Fruit fly (Drosophila melanogaster) whole organism, embryonic: ENCODE measurements around the gene dyl.

Experiments
- Atf-2 ChIP-seq: fragments of 200-800 bp; sonication (Bioruptor generic); optimal IDR thresholded peaks from 2 replicates; lab custom pipeline; 2016; ENCODE audit warnings: missing biosample characterization, missing genetic modification characterization
- CG15479 ChIP-seq: fragments of 200-800 bp; sonication (Bioruptor generic); optimal IDR thresholded peaks from 3 replicates; lab custom pipeline; 2019; ENCODE audit warnings: missing biosample characterization, mild to moderate bottlenecking, missing genetic modification characterization, moderate library complexity
- CG17385 ChIP-seq: fragments of 200-800 bp; sonication (Bioruptor generic); optimal IDR thresholded peaks from 3 replicates; lab custom pipeline; 2018; ENCODE audit warnings: missing biosample characterization, mild to moderate bottlenecking, missing genetic modification characterization
- CG17568 ChIP-seq: fragments of 200-800 bp; sonication (Bioruptor generic); optimal IDR thresholded peaks from 2 replicates; lab custom pipeline; 2018; ENCODE audit warnings: missing biosample characterization, mild to moderate bottlenecking, missing genetic modification characterization, moderate library complexity
- CG17829 ChIP-seq: fragments of 200-800 bp; optimal IDR thresholded peaks from 2 replicates; lab custom pipeline; 2019; ENCODE audit warnings: missing biosample characterization, mild to moderate bottlenecking, missing genetic modification characterization, moderate library complexity
- CG2199 ChIP-seq: fragments of 200-800 bp; sonication (Bioruptor generic); IDR thresholded peaks from 3 replicates; pipeline ENCODE4 v1.3.6; 2022; ENCODE audit warnings: missing biosample characterization, missing genetic modification characterization
- CG2889 ChIP-seq: fragments of 200-800 bp; sonication (Bioruptor generic); IDR thresholded peaks from 3 replicates; pipeline ENCODE4 v1.3.6; 2022; ENCODE audit warnings: missing biosample characterization, missing genetic modification characterization
- CG30020 ChIP-seq: fragments of 200-800 bp; optimal IDR thresholded peaks from 2 replicates; lab custom pipeline; 2019; ENCODE audit warnings: missing biosample characterization, mild to moderate bottlenecking, missing genetic modification characterization, moderate library complexity
- CG31365 ChIP-seq: fragments of 200-800 bp; sonication (Bioruptor generic); optimal IDR thresholded peaks from 2 replicates; lab custom pipeline; 2018; ENCODE audit warnings: missing biosample characterization, mild to moderate bottlenecking, missing genetic modification characterization
- CG31441 ChIP-seq: fragments of 200-800 bp; sonication (Bioruptor generic); IDR thresholded peaks from 2 replicates; pipeline ENCODE4 v1.3.6; 2022; ENCODE audit warnings: missing biosample characterization, missing genetic modification characterization
- CG3163 ChIP-seq: fragments of 200-800 bp; sonication (Bioruptor generic); optimal IDR thresholded peaks from 3 replicates; lab custom pipeline; 2016; ENCODE audit warnings: missing biosample characterization, missing genetic modification characterization
- CG3995 ChIP-seq: fragments of 200-800 bp; sonication (Bioruptor generic); optimal IDR thresholded peaks from 3 replicates; lab custom pipeline; 2016; ENCODE audit warnings: missing biosample characterization, missing genetic modification characterization
- CG4328 ChIP-seq: fragments of 200-800 bp; sonication (Bioruptor generic); optimal IDR thresholded peaks from 3 replicates; lab custom pipeline; 2017; ENCODE audit warnings: missing biosample characterization, missing genetic modification reagents, missing genetic modification characterization
- CG4360 ChIP-seq: fragments of 200-800 bp; sonication (Bioruptor generic); IDR thresholded peaks from 2 replicates; pipeline ENCODE4 v1.3.6; 2022; ENCODE audit warnings: missing biosample characterization, missing genetic modification characterization
- CG7928 ChIP-seq: fragments of 200-800 bp; sonication (Bioruptor generic); optimal IDR thresholded peaks from 2 replicates; lab custom pipeline; 2017; ENCODE audit warnings: missing biosample characterization, mild to moderate bottlenecking, missing genetic modification characterization
- D19A ChIP-seq: fragments of 200-800 bp; optimal IDR thresholded peaks from 3 replicates; lab custom pipeline; 2019; ENCODE audit warnings: missing biosample characterization, mild to moderate bottlenecking, missing genetic modification characterization, moderate library complexity
- H15 ChIP-seq: fragments of 200-800 bp; sonication (Bioruptor generic); IDR thresholded peaks from 3 replicates; pipeline ENCODE4 v1.3.6; 2022; ENCODE audit warnings: missing biosample characterization, missing genetic modification characterization
- HmgD ChIP-seq: fragments of 200-800 bp; sonication (Bioruptor generic); optimal IDR thresholded peaks from 3 replicates; lab custom pipeline; 2016; ENCODE audit warnings: missing biosample characterization, missing genetic modification characterization
- Hr78 ChIP-seq, 2 experiments: fragments of 200-800 bp in 1 of 2; fragments of >200 bp in 1 of 2; sonication (Bioruptor generic) in 1 of 2; optimal IDR thresholded peaks; 2 replicates each; lab custom pipeline; 2017 to 2019; ENCODE audit warnings: missing biosample characterization in 2 of 2, missing genetic modification characterization in 2 of 2, mild to moderate bottlenecking in 1 of 2, moderate library complexity in 1 of 2
- MBD-R2 ChIP-seq: fragments of 200-800 bp; sonication (Bioruptor generic); IDR thresholded peaks from 2 replicates; pipeline ENCODE4 v1.3.6; 2022; ENCODE audit warnings: missing biosample characterization, missing genetic modification characterization
- Med ChIP-seq: fragments of 200-800 bp; sonication (Bioruptor generic); peaks from one replicate; lab custom pipeline; 2016; ENCODE audit warnings: missing biosample characterization, missing genetic modification characterization, mild to moderate bottlenecking, inconsistent platforms, moderate library complexity
- Myb ChIP-seq: fragments of 200-800 bp; sonication (Bioruptor generic); optimal IDR thresholded peaks from 2 replicates; lab custom pipeline; 2016; ENCODE audit warnings: missing biosample characterization, missing genetic modification characterization
- Sry-β ChIP-seq: fragments of 200-800 bp; sonication (Bioruptor generic); optimal IDR thresholded peaks from 2 replicates; lab custom pipeline; 2018; ENCODE audit warnings: missing biosample characterization, mild to moderate bottlenecking, missing genetic modification characterization, moderate library complexity
- Trl ChIP-seq, 3 experiments: fragments of >200 bp in 2 of 3; fragments of 200-800 bp in 1 of 3; sonication (Bioruptor generic) in 1 of 3; optimal IDR thresholded peaks; 2 replicates in 1 of 3; 3 replicates in 2 of 3; lab custom pipeline; 2016 to 2017; ENCODE audit warnings: missing biosample characterization in 1 of 3, missing genetic modification characterization in 1 of 3
- cg ChIP-seq: fragments of 200-800 bp; sonication (Bioruptor generic); optimal IDR thresholded peaks from 3 replicates; lab custom pipeline; 2019; ENCODE audit warnings: missing biosample characterization, mild to moderate bottlenecking, missing genetic modification characterization, moderate library complexity
- ci ChIP-seq: fragments of 200-800 bp; sonication (Bioruptor generic); IDR thresholded peaks from 3 replicates; pipeline ENCODE4 v1.3.6; 2022; ENCODE audit warnings: missing biosample characterization, missing genetic modification characterization
- dmrt99B ChIP-seq: fragments of 200-800 bp; sonication (Bioruptor generic); optimal IDR thresholded peaks from 2 replicates; lab custom pipeline; 2018; ENCODE audit warnings: missing biosample characterization, mild to moderate bottlenecking, missing genetic modification characterization, moderate library complexity
- gem ChIP-seq: fragments of 200-800 bp; sonication (Bioruptor generic); optimal IDR thresholded peaks from 2 replicates; lab custom pipeline; 2019; ENCODE audit warnings: missing biosample characterization, mild to moderate bottlenecking, missing genetic modification characterization, moderate library complexity
- gt ChIP-seq: fragments of 200-800 bp; sonication (Bioruptor generic); IDR thresholded peaks from 2 replicates; pipeline ENCODE4 v1.3.6; 2022; ENCODE audit warnings: missing biosample characterization, missing genetic modification characterization
- kni ChIP-seq: fragments of 200-800 bp; sonication (Bioruptor generic); optimal IDR thresholded peaks from 3 replicates; lab custom pipeline; 2017; ENCODE audit warnings: mild to moderate bottlenecking, missing biosample characterization, missing genetic modification reagents, missing genetic modification characterization
- lola ChIP-seq, 3 experiments: fragments of >200 bp in 2 of 3; fragments of 200-800 bp in 1 of 3; sonication (Bioruptor generic) in 1 of 3; optimal IDR thresholded peaks; 2 replicates each; lab custom pipeline; 2017 to 2019; ENCODE audit warnings: missing biosample characterization in 3 of 3, missing genetic modification characterization in 3 of 3, mild to moderate bottlenecking in 1 of 3, moderate library complexity in 1 of 3
- nom ChIP-seq: fragments of 200-800 bp; sonication (Bioruptor generic); optimal IDR thresholded peaks from 2 replicates; lab custom pipeline; 2017; ENCODE audit warnings: missing biosample characterization, missing genetic modification characterization, mild to moderate bottlenecking, moderate library complexity, missing genetic modification reagents
- pros ChIP-seq: fragments of 200-800 bp; sonication (Bioruptor generic); optimal IDR thresholded peaks from 3 replicates; lab custom pipeline; 2019; ENCODE audit warnings: missing biosample characterization, mild to moderate bottlenecking, missing genetic modification characterization, moderate library complexity
- row ChIP-seq: fragments of 200-800 bp; sonication (Bioruptor generic); IDR thresholded peaks from 3 replicates; pipeline ENCODE4 v1.3.6; 2022; ENCODE audit warnings: missing biosample characterization, missing genetic modification characterization
- slp2 ChIP-seq: fragments of 200-800 bp; sonication (Bioruptor generic); optimal IDR thresholded peaks from 2 replicates; lab custom pipeline; 2016; ENCODE audit warnings: missing biosample characterization, missing genetic modification characterization
- tll ChIP-seq, 2 experiments: fragments of 200-800 bp in 1 of 2; fragments of >200 bp in 1 of 2; sonication (Bioruptor generic) in 1 of 2; optimal IDR thresholded peaks; 2 replicates each; lab custom pipeline; 2017 to 2019; ENCODE audit warnings: missing biosample characterization in 2 of 2, missing genetic modification characterization in 2 of 2, mild to moderate bottlenecking in 1 of 2, moderate library complexity in 1 of 2
- wdn ChIP-seq: fragments of 200-800 bp; sonication (Bioruptor generic); IDR thresholded peaks from 2 replicates; pipeline ENCODE4 v1.3.6; 2022; ENCODE audit warnings: missing biosample characterization, missing genetic modification characterization
- zen2 ChIP-seq: fragments of 200-800 bp; sonication (Bioruptor generic); IDR thresholded peaks from 3 replicates; pipeline ENCODE4 v1.3.6; 2022; ENCODE audit warnings: missing biosample characterization, missing genetic modification characterization; ENCODE audit not compliant: partially characterized antibody

The dyl gene

dm6 chr3L:4252121-4252861 is 55.2 kb downstream of the dyl start:
- TF ChIP-seq CG4328 (GFP tag; lab: Kevin White, UChicago) (no peak), Med (peak; percentile 43), pros (GFP tag; lab: Kevin White, UChicago) (peak; percentile 90), Myb (peak; percentile 8), CG31441 (GFP tag; lab: Robert Waterston, UW) (peak; percentile 48; the same call in 1 of the 2 replicates), CG17568 (GFP tag; lab: Kevin White, UChicago) (no peak), D19A (tag; lab: Kevin White, UChicago) (no peak), zen2 (GFP tag; lab: Robert Waterston, UW) (0 out of 3 replicates have a peak, but pooled peaks have one; percentile 39), HmgD (GFP tag; lab: Kevin White, UChicago) (peak; percentile 54), tll (GFP tag; optimal IDR thresholded peaks at IDR 0.05; lab: Kevin White, UChicago) (peak; percentile 23 to 75), cg (peak; percentile 65), gt (GFP tag; lab: Robert Waterston, UW) (no peak), CG4360 (peak; percentile 99), kni (GFP tag; lab: Kevin White, UChicago) (peak; percentile 46), Sry-β (GFP tag; lab: Kevin White, UChicago) (peak; percentile 85), Hr78 (GFP tag; optimal IDR thresholded peaks at IDR 0.05; lab: Kevin White, UChicago) (no peak), CG2199 (GFP tag; lab: Robert Waterston, UW) (0 out of 3 replicates have a peak, but pooled peaks have one; percentile 16), CG31365 (tag; lab: Kevin White, UChicago) (no peak), CG3163 (GFP tag; lab: Kevin White, UChicago) (peak; percentile 81), CG17385 (GFP tag; lab: Kevin White, UChicago) (peak; percentile 91), nom (GFP tag; lab: Kevin White, UChicago) (peak; percentile 65), Trl (optimal IDR thresholded peaks at IDR 0.05; lab: Kevin White, UChicago) (peak; percentile 42 to 62), Trl (GFP tag; optimal IDR thresholded peaks at IDR 0.05; lab: Kevin White, UChicago) (no peak), CG15479 (GFP tag; lab: Kevin White, UChicago) (peak; percentile 35), Atf-2 (GFP tag; lab: Kevin White, UChicago) (peak; percentile 20), CG7928 (no peak), CG30020 (tag; lab: Kevin White, UChicago) (no peak), dmrt99B (tag; lab: Kevin White, UChicago) (no peak), CG17829 (tag; lab: Kevin White, UChicago) (peak; percentile 2), wdn (GFP tag; lab: Robert Waterston, UW) (no peak), lola (GFP tag; optimal IDR thresholded peaks at IDR 0.05; lab: Kevin White, UChicago) (peak in 1 of 3 experiments; percentile 8), ci (0 out of 3 replicates have a peak, but pooled peaks have one; percentile 24), row (peak; percentile 40), MBD-R2 (GFP tag; lab: Robert Waterston, UW) (no peak), CG2889 (GFP tag; lab: Robert Waterston, UW) (no peak), H15 (GFP tag; lab: Robert Waterston, UW) (no peak), slp2 (GFP tag; lab: Kevin White, UChicago) (no peak), CG3995 (peak; percentile 92), gem (tag; lab: Kevin White, UChicago) (no peak)
